Fruit fly (Drosophila melanogaster) whole organism, embryonic: ENCODE measurements around the gene CG34297.

Experiments used
- Abd-B ChIP-seq: fragments of 200-800 bp; sonication (Bioruptor generic); optimal IDR thresholded peaks from 2 replicates; lab custom pipeline; 2018; ENCODE audit warnings: missing biosample characterization, mild to moderate bottlenecking, missing genetic modification characterization, moderate library complexity
- Blimp-1 ChIP-seq: fragments of 200-800 bp; sonication (Bioruptor generic); optimal IDR thresholded peaks from 3 replicates; lab custom pipeline; 2018; ENCODE audit warnings: missing biosample characterization, missing genetic modification characterization, mild to moderate bottlenecking, moderate library complexity, missing genetic modification reagents
- C15 ChIP-seq: fragments of 200-800 bp; sonication (Bioruptor generic); IDR thresholded peaks from 3 replicates; pipeline ENCODE4 v1.3.6; 2022; ENCODE audit warnings: missing biosample characterization, missing genetic modification characterization
- CG1024 ChIP-seq: fragments of 200-800 bp; sonication (Bioruptor generic); IDR thresholded peaks from 2 replicates; pipeline ENCODE4 v1.3.6; 2022; ENCODE audit warnings: missing biosample characterization, missing genetic modification characterization
- CG10321 ChIP-seq: fragments of 200-800 bp; sonication (Bioruptor generic); IDR thresholded peaks from 2 replicates; pipeline ENCODE4 v1.3.6; 2022; ENCODE audit warnings: missing biosample characterization, missing genetic modification characterization
- CG10565 ChIP-seq: fragments of 200-800 bp; sonication (Bioruptor generic); optimal IDR thresholded peaks from 3 replicates; lab custom pipeline; 2016; ENCODE audit warnings: missing biosample characterization, mild to moderate bottlenecking, missing genetic modification characterization
- CG11695 ChIP-seq: fragments of 200-800 bp; sonication (Bioruptor generic); IDR thresholded peaks from 3 replicates; pipeline ENCODE4 v1.3.6; 2022; ENCODE audit warnings: missing biosample characterization, missing genetic modification characterization
- CG12104 ChIP-seq: fragments of 200-800 bp; sonication (Bioruptor generic); optimal IDR thresholded peaks from 3 replicates; lab custom pipeline; 2016; ENCODE audit warnings: missing biosample characterization, missing genetic modification characterization
- CG15479 ChIP-seq: fragments of 200-800 bp; sonication (Bioruptor generic); optimal IDR thresholded peaks from 3 replicates; lab custom pipeline; 2019; ENCODE audit warnings: missing biosample characterization, mild to moderate bottlenecking, missing genetic modification characterization, moderate library complexity
- CG16815 ChIP-seq: fragments of 200-800 bp; sonication (Bioruptor generic); optimal IDR thresholded peaks from 3 replicates; lab custom pipeline; 2017; ENCODE audit warnings: missing biosample characterization, mild to moderate bottlenecking, missing genetic modification characterization
- CG17186 ChIP-seq: fragments of 200-800 bp; sonication (Bioruptor generic); optimal IDR thresholded peaks from 3 replicates; lab custom pipeline; 2017; ENCODE audit warnings: missing biosample characterization, missing genetic modification reagents, missing genetic modification characterization
- CG17612 ChIP-seq: fragments of 200-800 bp; sonication (Bioruptor generic); IDR thresholded peaks from 2 replicates; pipeline ENCODE4 v1.3.6; 2022; ENCODE audit warnings: missing biosample characterization, missing genetic modification characterization
- CG2199 ChIP-seq: fragments of 200-800 bp; sonication (Bioruptor generic); IDR thresholded peaks from 3 replicates; pipeline ENCODE4 v1.3.6; 2022; ENCODE audit warnings: missing biosample characterization, missing genetic modification characterization
- CG2875 ChIP-seq: fragments of 200-800 bp; sonication (Bioruptor generic); optimal IDR thresholded peaks from 2 replicates; lab custom pipeline; 2017; ENCODE audit warnings: missing biosample characterization, mild to moderate bottlenecking, missing genetic modification characterization, missing genetic modification reagents
- CG3281 ChIP-seq: fragments of 200-800 bp; sonication (Bioruptor generic); optimal IDR thresholded peaks from 3 replicates; lab custom pipeline; 2017; ENCODE audit warnings: missing biosample characterization, mild to moderate bottlenecking, missing genetic modification characterization
- CG7271 ChIP-seq: fragments of 200-800 bp; sonication (Bioruptor generic); optimal IDR thresholded peaks from 2 replicates; lab custom pipeline; 2018; ENCODE audit warnings: missing biosample characterization, mild to moderate bottlenecking, missing genetic modification characterization, moderate library complexity
- CG8388 ChIP-seq: fragments of 200-800 bp; sonication (Bioruptor generic); optimal IDR thresholded peaks from 2 replicates; lab custom pipeline; 2019; ENCODE audit warnings: missing biosample characterization, mild to moderate bottlenecking, missing genetic modification characterization, moderate library complexity
- D ChIP-seq, 2 experiments: fragments of 200-800 bp in 1 of 2; fragments of >200 bp in 1 of 2; sonication (Bioruptor generic) in 1 of 2; optimal IDR thresholded peaks; 2 replicates in 1 of 2; 3 replicates in 1 of 2; lab custom pipeline; 2017; ENCODE audit warnings: mild to moderate bottlenecking in 1 of 2, missing biosample characterization in 1 of 2, missing genetic modification characterization in 1 of 2, missing genetic modification reagents in 1 of 2
- Ets97D ChIP-seq: fragments of 200-800 bp; sonication (Bioruptor generic); optimal IDR thresholded peaks from 3 replicates; lab custom pipeline; 2016; ENCODE audit warnings: missing biosample characterization, missing genetic modification characterization
- Kr ChIP-seq: fragments of 200-800 bp; sonication (Bioruptor generic); optimal IDR thresholded peaks from 2 replicates; lab custom pipeline; 2017; ENCODE audit warnings: missing biosample characterization, mild to moderate bottlenecking, missing genetic modification characterization
- Lhr ChIP-seq: fragments of 200-800 bp; sonication (Bioruptor generic); optimal IDR thresholded peaks from 3 replicates; lab custom pipeline; 2017; ENCODE audit warnings: mild to moderate bottlenecking, missing biosample characterization, missing genetic modification reagents, missing genetic modification characterization
- cad ChIP-seq: fragments of >200 bp; optimal IDR thresholded peaks from 2 replicates; lab custom pipeline; 2017; ENCODE audit warnings: missing biosample characterization, missing genetic modification characterization
- cato ChIP-seq: fragments of 200-800 bp; sonication (Bioruptor generic); optimal IDR thresholded peaks from 2 replicates; lab custom pipeline; 2016; ENCODE audit warnings: missing biosample characterization, missing genetic modification characterization, borderline replicate concordance
- ftz-f1 ChIP-seq: fragments of 200-800 bp; sonication (Bioruptor generic); optimal IDR thresholded peaks from 2 replicates; lab custom pipeline; 2016; ENCODE audit warnings: missing biosample characterization, missing genetic modification characterization
- hbn ChIP-seq: fragments of 200-800 bp; sonication (Bioruptor generic); IDR thresholded peaks from 2 replicates; pipeline ENCODE4 v1.3.6; 2022; ENCODE audit warnings: missing biosample characterization, missing genetic modification characterization; ENCODE audit not compliant: partially characterized antibody
- kni ChIP-seq: fragments of 200-800 bp; sonication (Bioruptor generic); optimal IDR thresholded peaks from 3 replicates; lab custom pipeline; 2017; ENCODE audit warnings: mild to moderate bottlenecking, missing biosample characterization, missing genetic modification reagents, missing genetic modification characterization
- oc ChIP-seq: fragments of 200-800 bp; sonication (Bioruptor generic); optimal IDR thresholded peaks from 2 replicates; lab custom pipeline; 2018; ENCODE audit warnings: missing biosample characterization, mild to moderate bottlenecking, missing genetic modification characterization, moderate library complexity
- phol ChIP-seq: fragments of 200-800 bp; sonication (Bioruptor generic); optimal IDR thresholded peaks from 3 replicates; lab custom pipeline; 2018; ENCODE audit warnings: missing biosample characterization, mild to moderate bottlenecking, missing genetic modification characterization, moderate library complexity
- prd ChIP-seq, 3 experiments: fragments of >200 bp in 2 of 3; fragments of 200-800 bp in 1 of 3; sonication (Bioruptor generic) in 1 of 3; optimal IDR thresholded peaks in 2 of 3; IDR thresholded peaks in 1 of 3; 2 replicates in 2 of 3; 3 replicates in 1 of 3; pipeline versions ENCODE4 v1.3.6 to Lab custom; 2017 to 2022; ENCODE audit warnings: missing biosample characterization in 1 of 3, missing genetic modification characterization in 1 of 3
- shn ChIP-seq: fragments of 200-800 bp; sonication (Bioruptor generic); optimal IDR thresholded peaks from 3 replicates; lab custom pipeline; 2016; ENCODE audit warnings: missing biosample characterization, missing genetic modification characterization
- sna ChIP-seq: fragments of 200-800 bp; sonication (Bioruptor generic); IDR thresholded peaks from 2 replicates; pipeline ENCODE4 v1.3.6; 2022; ENCODE audit warnings: missing biosample characterization, missing genetic modification characterization; ENCODE audit not compliant: partially characterized antibody
- sqz ChIP-seq: fragments of 200-800 bp; sonication (Bioruptor generic); optimal IDR thresholded peaks from 3 replicates; lab custom pipeline; 2018; ENCODE audit warnings: missing biosample characterization, mild to moderate bottlenecking, missing genetic modification characterization
- stc ChIP-seq: fragments of 200-800 bp; sonication (Bioruptor generic); IDR thresholded peaks from 2 replicates; pipeline ENCODE4 v1.3.6; 2022; ENCODE audit warnings: missing biosample characterization, missing genetic modification characterization
- tll ChIP-seq, 2 experiments: fragments of 200-800 bp in 1 of 2; fragments of >200 bp in 1 of 2; sonication (Bioruptor generic) in 1 of 2; optimal IDR thresholded peaks; 2 replicates each; lab custom pipeline; 2017 to 2019; ENCODE audit warnings: missing biosample characterization in 2 of 2, missing genetic modification characterization in 2 of 2, mild to moderate bottlenecking in 1 of 2, moderate library complexity in 1 of 2
- z ChIP-seq: fragments of 200-800 bp; sonication (Bioruptor generic); IDR thresholded peaks from 3 replicates; pipeline ENCODE4 v1.3.6; 2022; ENCODE audit warnings: missing biosample characterization, missing genetic modification characterization
- zen ChIP-seq: fragments of 200-800 bp; sonication (Bioruptor generic); optimal IDR thresholded peaks from 3 replicates; lab custom pipeline; 2018; ENCODE audit warnings: missing biosample characterization, mild to moderate bottlenecking, missing genetic modification characterization, moderate library complexity

CG34297 gene

DNA sequence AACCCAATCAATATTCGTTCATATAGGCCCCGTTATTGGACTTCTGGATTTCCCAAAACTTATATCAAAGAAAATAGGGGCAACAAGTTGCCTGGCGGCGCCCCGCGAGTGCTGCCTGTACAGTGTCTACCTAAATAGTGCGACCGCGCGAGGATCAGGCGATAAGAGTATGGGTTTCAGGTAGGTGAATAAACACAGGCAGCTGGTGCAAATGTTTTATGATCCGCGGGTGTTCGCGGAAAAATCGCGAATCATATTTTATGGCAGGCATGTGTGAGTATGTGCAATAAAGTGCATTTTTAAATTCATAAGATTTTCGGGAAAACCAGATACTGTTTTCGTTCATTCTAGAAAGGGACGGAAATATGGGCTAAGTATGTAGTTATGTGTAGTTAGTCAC, 7.6 kb upstream of the CG34297 start (continued):
- TF ChIP-seq CG2875 (no peak), CG2199 (GFP tag; lab: Robert Waterston, UW) (0 out of 3 replicates have a peak, but pooled peaks have one; percentile 26), CG17612 (GFP tag; lab: Robert Waterston, UW) (no peak), CG11695 (GFP tag; lab: Robert Waterston, UW) (no peak), CG17186 (GFP tag; lab: Kevin White, UChicago) (no peak), C15 (GFP tag; lab: Robert Waterston, UW) (0 out of 3 replicates have a peak, but pooled peaks have one; percentile 18), kni (GFP tag; lab: Kevin White, UChicago) (no peak), Abd-B (GFP tag; lab: Kevin White, UChicago) (no peak), CG10321 (no peak), CG10565 (no peak), stc (GFP tag; lab: Robert Waterston, UW) (no peak), CG8388 (GFP tag; lab: Kevin White, UChicago) (peak; percentile 11), tll (GFP tag; optimal IDR thresholded peaks at IDR 0.05; lab: Kevin White, UChicago) (peak in 1 of 2 experiments; percentile 71), phol (tag; lab: Kevin White, UChicago) (no peak), cato (GFP tag; lab: Kevin White, UChicago) (no peak), sna (GFP tag; lab: Robert Waterston, UW) (no peak), Blimp-1 (GFP tag; lab: Kevin White, UChicago) (no peak), CG12104 (GFP tag; lab: Kevin White, UChicago) (no peak), prd (optimal IDR thresholded peaks at IDR 0.05; lab: Kevin White, UChicago) (no peak), prd (GFP tag; IDR thresholded peaks at IDR 0.05; lab: Robert Waterston, UW) (no peak), shn (no peak), cad (GFP tag; lab: Kevin White, UChicago) (peak; percentile 98), z (GFP tag; lab: Robert Waterston, UW) (no peak), Lhr (no peak), hbn (no peak), CG1024 (GFP tag; lab: Robert Waterston, UW) (no peak), sqz (no peak), CG3281 (no peak), oc (tag; lab: Kevin White, UChicago) (no peak), CG7271 (tag; lab: Kevin White, UChicago) (peak; percentile 56), CG16815 (no peak), zen (tag; lab: Kevin White, UChicago) (peak; percentile 89)

- TF ChIP-seq tll (GFP tag; optimal IDR thresholded peaks at IDR 0.05; lab: Kevin White, UChicago) (peak in 1 of 2 experiments; percentile 73), Ets97D (GFP tag; lab: Kevin White, UChicago) (no peak), zen (tag; lab: Kevin White, UChicago) (peak; percentile 96), cad (GFP tag; lab: Kevin White, UChicago) (peak; percentile 91), D (optimal IDR thresholded peaks at IDR 0.05; lab: Kevin White, UChicago) (peak; percentile 4), D (GFP tag; optimal IDR thresholded peaks at IDR 0.05; lab: Kevin White, UChicago) (no peak), CG15479 (GFP tag; lab: Kevin White, UChicago) (peak; percentile 92), Kr (GFP tag; lab: Kevin White, UChicago) (peak; percentile 22), ftz-f1 (no peak)
- TF ChIP-seq, all 482 proteins: peak for 6
Measured at dm6 chr3R:6754104-6754951, 6.5 kb upstream of the CG34297 start, which contains the start of gene zen. TSS of gene zen (minus strand) at chr3R:6754194.
